Worm (Caenorhabditis elegans) whole organism, late embryonic: ENCODE results near the gene rig-3.

Experiments
- ceh-6 ChIP-seq: fragments of 200-800 bp; sonication (Bioruptor generic); optimal IDR thresholded peaks from 2 replicates; lab custom pipeline; 2018; ENCODE audit warnings: mild to moderate bottlenecking, missing genetic modification characterization, missing compliant biosample characterization
- elt-2 ChIP-seq: sonication (generic microtip); optimal IDR thresholded peaks from 2 replicates; lab custom pipeline; 2016; ENCODE audit warnings: missing genetic modification reagents, missing genetic modification characterization, missing compliant biosample characterization
- fkh-6 ChIP-seq: sonication (generic microtip); optimal IDR thresholded peaks from 2 replicates; lab custom pipeline; 2016; ENCODE audit warnings: missing genetic modification characterization, missing compliant biosample characterization
- hlh-30 ChIP-seq: sonication (generic microtip); optimal IDR thresholded peaks from 2 replicates; lab custom pipeline; 2017; ENCODE audit warnings: antibody characterized with exemption, missing genetic modification characterization, missing compliant biosample characterization; ENCODE audit not compliant: insufficient read depth
- pqm-1 ChIP-seq: sonication (generic microtip); optimal IDR thresholded peaks from 2 replicates; lab custom pipeline; 2016; ENCODE audit warnings: missing genetic modification characterization, missing compliant biosample characterization
- tbx-7 ChIP-seq: sonication (generic microtip); optimal IDR thresholded peaks from 2 replicates; lab custom pipeline; 2016; ENCODE audit warnings: missing genotype, missing genetic modification characterization, missing compliant biosample characterization

DNA sequence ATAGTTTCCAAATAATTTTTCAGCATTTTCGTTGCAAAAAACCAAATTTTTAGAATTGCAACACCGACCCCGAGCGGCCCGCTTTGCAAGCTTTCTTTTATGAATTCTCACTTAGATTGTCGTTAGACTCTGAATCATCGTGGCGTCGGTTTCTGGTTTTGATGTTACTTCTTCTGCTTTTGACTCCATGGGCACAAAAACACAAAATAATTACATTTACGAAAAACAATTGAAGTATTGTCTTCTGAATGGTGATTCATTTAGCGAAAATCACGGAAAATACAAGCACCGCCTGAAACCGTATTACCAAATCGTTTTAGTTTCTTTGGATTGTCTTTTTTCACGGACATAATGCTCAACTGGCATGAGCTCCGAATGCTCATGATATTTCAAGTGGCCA is 47.7 kb downstream of the rig-3 start, which contains the start of gene pes-23:
- TF ChIP-seq tbx-7 (no peak), elt-2 (tag; lab: Kevin White, UChicago) (no peak), hlh-30 (tag; lab: Kevin White, UChicago) (no peak), ceh-6 (no peak), pqm-1 (tag; lab: Kevin White, UChicago) (no peak), fkh-6 (no peak)
